Fruit fly (Drosophila melanogaster): ENCODE measurements around the gene Raf.

The Raf gene

dm6 chrX:2318369-2318768, 23.1 kb downstream of the Raf start (continued):
- TF ChIP-seq Mrtf (GFP tag; IDR thresholded peaks at IDR 0.05) (peak; percentile 71), Ptx1 (GFP tag; IDR thresholded peaks at IDR 0.05) (peak; percentile 82), CG7372 (GFP tag; IDR thresholded peaks at IDR 0.05) (peak; percentile 53; the same call in 1 of the 2 replicates), CG14014 (GFP tag; IDR thresholded peaks at IDR 0.05) (no peak), tin (GFP tag; optimal IDR thresholded peaks at IDR 0.05) (peak; percentile 17), Gug (GFP tag; IDR thresholded peaks at IDR 0.05) (peak; percentile 59; the same call in 2 of the 4 replicates), trh (GFP tag; optimal IDR thresholded peaks at IDR 0.05) (no peak), dmrt11E (tag; optimal IDR thresholded peaks at IDR 0.05) (peak; percentile 69), GATAe (GFP tag; conservative IDR thresholded peaks at IDR 0.05) (no peak), CG12071 (GFP tag; optimal IDR thresholded peaks at IDR 0.05) (no peak), lilli (GFP tag; optimal IDR thresholded peaks at IDR 0.05) (peak; percentile 34), CG32772 (GFP tag; IDR thresholded peaks at IDR 0.05) (peak; percentile 82), CG18619 (GFP tag; optimal IDR thresholded peaks at IDR 0.05) (peak; percentile 10), CG8359 (GFP tag; optimal IDR thresholded peaks at IDR 0.05; ENCODE audit: borderline replicate concordance) (peak; percentile 16), Chrac-16 (GFP tag; optimal IDR thresholded peaks at IDR 0.05) (peak; percentile 46), Rx (GFP tag; IDR thresholded peaks at IDR 0.05) (peak; percentile 75), Side (GFP tag; optimal IDR thresholded peaks at IDR 0.05) (peak; percentile 65), CG8765 (GFP tag; IDR thresholded peaks at IDR 0.05) (peak; percentile 78), run (tag; optimal IDR thresholded peaks at IDR 0.05) (no peak), Dek (tag; optimal IDR thresholded peaks at IDR 0.05) (no peak), CG17912 (GFP tag; optimal IDR thresholded peaks at IDR 0.05) (no peak), MESR4 (GFP tag; optimal IDR thresholded peaks at IDR 0.05) (no peak), Hmr (GFP tag; optimal IDR thresholded peaks at IDR 0.05) (peak; percentile 40), CG13287 (GFP tag; IDR thresholded peaks at IDR 0.05; ENCODE audit: partially characterized antibody) (no peak), eyg (GFP tag; optimal IDR thresholded peaks at IDR 0.05) (no peak), CG15073 (GFP tag; optimal IDR thresholded peaks at IDR 0.05) (no peak), CG6272 (GFP tag; IDR thresholded peaks at IDR 0.05) (peak; percentile 72), lov (optimal IDR thresholded peaks at IDR 0.05) (no peak), lov (GFP tag; IDR thresholded peaks at IDR 0.05) (peak; percentile 83), CG10543 (GFP tag; optimal IDR thresholded peaks at IDR 0.05) (no peak), MTF-1 (GFP tag; optimal IDR thresholded peaks at IDR 0.05; ENCODE audit: borderline replicate concordance) (peak; percentile 1), knrl (GFP tag; IDR thresholded peaks at IDR 0.05; ENCODE audit: partially characterized antibody) (no peak), Deaf1 (tag; optimal IDR thresholded peaks at IDR 0.05) (peak; percentile 14), ash1 (GFP tag; optimal IDR thresholded peaks at IDR 0.05) (no peak), tup (GFP tag; optimal IDR thresholded peaks at IDR 0.05) (no peak), CG6254 (GFP tag; optimal IDR thresholded peaks at IDR 0.05) (no peak), CG11560 (tag; IDR thresholded peaks at IDR 0.05) (peak; percentile 67), CG1647 (GFP tag; optimal IDR thresholded peaks at IDR 0.05) (no peak), CG13123 (GFP tag; optimal IDR thresholded peaks at IDR 0.05) (no peak), row (GFP tag; IDR thresholded peaks at IDR 0.05) (peak; percentile 89), Dfd (GFP tag; optimal IDR thresholded peaks at IDR 0.05) (no peak), wdn (GFP tag; IDR thresholded peaks at IDR 0.05) (no peak), gcm (GFP tag; optimal IDR thresholded peaks at IDR 0.05) (no peak), klu (GFP tag; IDR thresholded peaks at IDR 0.05) (no peak), gcm2 (GFP tag; optimal IDR thresholded peaks at IDR 0.05) (peak; percentile 6), CG6654 (GFP tag; optimal IDR thresholded peaks at IDR 0.05) (no peak), Hmx (GFP tag; optimal IDR thresholded peaks at IDR 0.05) (no peak), disco-r (GFP tag; optimal IDR thresholded peaks at IDR 0.05) (no peak), Poxn (GFP tag; IDR thresholded peaks at IDR 0.05) (no peak), corto (GFP tag; optimal IDR thresholded peaks at IDR 0.05) (no peak), CG10321 (GFP tag; IDR thresholded peaks at IDR 0.05) (no peak), Hr3 (GFP tag; optimal IDR thresholded peaks at IDR 0.05) (peak; percentile 25)
